Fruit fly (Drosophila melanogaster) whole organism, pupa: ENCODE data around the gene CG13856.

Experiments
- CG4496 ChIP-seq: fragments of 200-800 bp; sonication (Bioruptor generic); IDR thresholded peaks from 3 replicates; pipeline ENCODE4 v1.3.6; 2022; ENCODE audit warnings: missing biosample characterization, missing genetic modification characterization
- CG8301 ChIP-seq: fragments of 200-800 bp; sonication (Bioruptor generic); optimal IDR thresholded peaks from 2 replicates; lab custom pipeline; 2018; ENCODE audit warnings: missing biosample characterization, mild to moderate bottlenecking, missing genetic modification characterization
- CG9948 ChIP-seq: fragments of 200-800 bp; sonication (Bioruptor generic); optimal IDR thresholded peaks from 2 replicates; lab custom pipeline; 2018; ENCODE audit warnings: missing biosample characterization, mild to moderate bottlenecking, missing genetic modification characterization, moderate library complexity
- D1 ChIP-seq: fragments of 200-800 bp; sonication (Bioruptor generic); optimal IDR thresholded peaks from 2 replicates; lab custom pipeline; 2018; ENCODE audit warnings: missing biosample characterization, mild to moderate bottlenecking, missing genetic modification characterization, moderate library complexity
- Pif1A ChIP-seq: fragments of 200-800 bp; sonication (Bioruptor generic); optimal IDR thresholded peaks from 3 replicates; lab custom pipeline; 2016; ENCODE audit warnings: missing biosample characterization, missing genetic modification characterization
- gl ChIP-seq: fragments of 200-800 bp; sonication (Bioruptor generic); optimal IDR thresholded peaks from 2 replicates; lab custom pipeline; 2018; ENCODE audit warnings: missing biosample characterization, mild to moderate bottlenecking, missing genetic modification characterization

dm6 chr3R:22424602-22425190 lies 22.2 kb downstream of the CG13856 start, which contains the start of gene pinta:
- TF ChIP-seq Pif1A: no peak
- no peak for TF ChIP-seq CG9948
- TF ChIP-seq gl: no peak
- TF ChIP-seq D1 (tag; lab: Kevin White, UChicago): no peak
- TF ChIP-seq CG8301 (tag; lab: Kevin White, UChicago): no peak
- no peak for TF ChIP-seq CG4496 (GFP tag; lab: Robert Waterston, UW)
